Worm (Caenorhabditis elegans): ENCODE data around the gene prdx-2.

DNA sequence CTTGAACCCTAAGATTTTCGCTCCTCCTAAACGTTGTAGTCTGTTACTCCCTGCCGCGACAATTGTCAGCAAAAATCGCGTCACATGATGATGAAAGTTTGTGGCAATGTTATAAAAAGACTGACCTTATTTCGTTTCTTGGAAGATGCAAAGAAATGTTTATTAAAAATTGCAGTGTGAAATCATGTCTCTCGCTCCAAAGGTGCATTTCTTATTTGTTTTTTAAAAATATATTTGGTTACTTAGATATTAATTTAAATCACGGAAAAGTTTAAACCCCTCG, 185 bp downstream of the prdx-2 start:
- TF ChIP-seq him-1 (tag; optimal IDR thresholded peaks at IDR 0.05) (no peak), W03F9.2 (tag; optimal IDR thresholded peaks at IDR 0.05) (no peak), dao-5 (tag; optimal IDR thresholded peaks at IDR 0.05) (no peak)
